Worm (Caenorhabditis elegans): Measurements from ENCODE around the gene igdb-2.

DNA sequence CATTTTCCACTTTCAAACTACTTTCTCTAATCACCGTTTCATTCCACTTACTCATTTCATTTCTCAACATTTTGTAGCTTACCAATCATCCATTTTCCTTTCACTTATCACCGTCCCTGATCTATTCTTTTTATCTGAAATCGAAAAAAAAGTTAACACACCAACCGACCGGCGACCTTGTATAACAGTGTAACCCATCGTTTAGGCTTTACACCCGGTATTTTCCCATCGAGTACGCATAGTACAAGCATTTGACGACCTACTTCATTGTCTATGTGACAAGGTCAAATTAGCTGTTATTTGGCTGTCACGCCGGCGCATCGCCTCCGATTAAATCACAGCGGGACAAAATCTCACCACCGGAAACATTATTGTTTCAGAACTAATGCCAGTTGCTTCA, 39.0 kb upstream of the igdb-2 start:
- TF ChIP-seq npax-4 (tag; optimal IDR thresholded peaks at IDR 0.05) (no peak), T23F11.4 (GFP tag; optimal IDR thresholded peaks at IDR 0.05) (no peak), nhr-11 (tag; optimal IDR thresholded peaks at IDR 0.05) (no peak), ceh-18 (tag; optimal IDR thresholded peaks at IDR 0.05) (no peak), pat-9 (tag; optimal IDR thresholded peaks at IDR 0.05) (no peak), pha-4 (tag; optimal IDR thresholded peaks at IDR 0.05) (no peak), ceh-2 (tag; optimal IDR thresholded peaks at IDR 0.05) (no peak), che-1 (tag; optimal IDR thresholded peaks at IDR 0.05) (no peak)
